Fruit fly (Drosophila melanogaster): ENCODE data around the gene Ilp5.
A peak's percentile ranks its signal among the peaks of the same experiment; 100 is the strongest.

The Ilp5 gene

DNA sequence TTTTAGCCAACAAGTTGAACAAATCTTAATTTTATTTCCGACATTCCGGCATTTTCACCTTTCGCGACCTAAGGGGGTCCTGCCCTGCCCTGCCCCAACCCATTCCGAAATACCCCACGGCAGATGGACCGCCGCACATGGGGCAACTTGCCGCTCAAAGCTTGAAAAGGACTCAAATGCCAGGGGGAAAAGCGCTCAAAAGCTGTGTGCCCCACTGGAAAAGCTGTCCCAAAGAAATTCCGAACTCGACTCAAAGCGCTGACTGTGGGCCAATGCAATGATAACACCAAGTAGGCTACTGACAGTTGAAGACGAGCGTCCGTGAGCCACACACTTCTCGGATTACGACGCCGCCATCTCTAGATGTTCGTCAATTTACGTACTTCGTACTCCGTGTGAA, 37.0 kb downstream of the Ilp5 start, which contains the start of gene CG32052:
Gene CG32052 (plus strand): TSS at position 301 of the 400 bp plus-strand sequence.
- no peak for TF ChIP-seq CG10669 (GFP tag; optimal IDR thresholded peaks at IDR 0.05)
- TF ChIP-seq CG6163 (GFP tag; IDR thresholded peaks at IDR 0.05) = no peak
- no peak for TF ChIP-seq Eip75B (GFP tag; optimal IDR thresholded peaks at IDR 0.05)
- TF ChIP-seq fd59A (GFP tag; optimal IDR thresholded peaks at IDR 0.05) = no peak
- TF ChIP-seq CG34406 (GFP tag; optimal IDR thresholded peaks at IDR 0.05) = no peak
- no peak for TF ChIP-seq CG11762 (GFP tag; optimal IDR thresholded peaks at IDR 0.05; ENCODE audit: insufficient read depth)
- TF ChIP-seq ss (GFP tag; optimal IDR thresholded peaks at IDR 0.05) = no peak
- no peak for TF ChIP-seq CG9139 (GFP tag; optimal IDR thresholded peaks at IDR 0.05)
- TF ChIP-seq CG31627 (GFP tag; optimal IDR thresholded peaks at IDR 0.05) = no peak
- no peak for TF ChIP-seq OdsH (GFP tag; optimal IDR thresholded peaks at IDR 0.05)
- TF ChIP-seq CG3919 (GFP tag; optimal IDR thresholded peaks at IDR 0.05) = no peak
- TF ChIP-seq CG6854 (GFP tag; optimal IDR thresholded peaks at IDR 0.05) = no peak
- no peak for TF ChIP-seq CG6808 (GFP tag; optimal IDR thresholded peaks at IDR 0.05)
- no peak for TF ChIP-seq CG32006 (GFP tag; optimal IDR thresholded peaks at IDR 0.05)
- TF ChIP-seq Sox102F (GFP tag; optimal IDR thresholded peaks at IDR 0.05) = no peak

- TF ChIP-seq eg (GFP tag; IDR thresholded peaks at IDR 0.05) (peak; percentile 42; the same call in 1 of the 3 replicates), OdsH (GFP tag; optimal IDR thresholded peaks at IDR 0.05) (no peak), CG32006 (GFP tag; optimal IDR thresholded peaks at IDR 0.05) (peak; percentile 23), Hr39 (GFP tag; optimal IDR thresholded peaks at IDR 0.05) (no peak)
These were observed 46.8 kb downstream of the Ilp5 start for dm6 chr3L:9776804-9777393.

- no peak for TF ChIP-seq lz (GFP tag; optimal IDR thresholded peaks at IDR 0.05)
- TF ChIP-seq dac (GFP tag; optimal IDR thresholded peaks at IDR 0.05) = no peak
- no peak for TF ChIP-seq Ets96B (tag; optimal IDR thresholded peaks at IDR 0.05)
- TF ChIP-seq CG7368 (GFP tag; optimal IDR thresholded peaks at IDR 0.05) = no peak
- no peak for TF ChIP-seq svp (GFP tag)
- TF ChIP-seq Sox102F (GFP tag; optimal IDR thresholded peaks at IDR 0.05) = no peak
- TF ChIP-seq CG6808 (GFP tag; optimal IDR thresholded peaks at IDR 0.05) = no peak
- no peak for TF ChIP-seq CG16779 (tag; optimal IDR thresholded peaks at IDR 0.05)
- no peak for TF ChIP-seq fkh (GFP tag; optimal IDR thresholded peaks at IDR 0.05)
- TF ChIP-seq Ets21C (GFP tag; optimal IDR thresholded peaks at IDR 0.05) = no peak
- TF ChIP-seq CG32006 (GFP tag; optimal IDR thresholded peaks at IDR 0.05) = no peak
- TF ChIP-seq CG11902 (GFP tag; optimal IDR thresholded peaks at IDR 0.05) = no peak
- no peak for TF ChIP-seq CG4318 (GFP tag; optimal IDR thresholded peaks at IDR 0.05)
- TF ChIP-seq Blimp-1 (GFP tag; optimal IDR thresholded peaks at IDR 0.05) = no peak
- no peak for TF ChIP-seq pdm3 (GFP tag; optimal IDR thresholded peaks at IDR 0.05)
- TF ChIP-seq Eip75B (GFP tag; optimal IDR thresholded peaks at IDR 0.05) = no peak
These were observed 48.0 kb downstream of the Ilp5 start for dm6 chr3L:9775728-9776127.
